Worm (Caenorhabditis elegans) whole organism, early embryonic: ENCODE results near the gene C18A3.7.

Experiments
- ama-1 ChIP-seq: fragments of 150-350 bp; optimal IDR thresholded peaks from 2 replicates; lab custom pipeline; 2014
- hmg-4 ChIP-seq: fragments of 200-800 bp; sonication (Bioruptor generic); optimal IDR thresholded peaks from 2 replicates; lab custom pipeline; 2018; ENCODE audit warnings: mild to moderate bottlenecking, missing genetic modification characterization, missing compliant biosample characterization
- pes-1 ChIP-seq: fragments of 200-800 bp; sonication (Bioruptor generic); IDR thresholded peaks from 2 replicates; pipeline ENCODE4 v1.3.6; 2022; ENCODE audit warnings: missing genetic modification reagents, missing genetic modification characterization, missing compliant biosample characterization
- tra-4 ChIP-seq: sonication (generic microtip); optimal IDR thresholded peaks from 2 replicates; lab custom pipeline; 2017; ENCODE audit warnings: missing genetic modification characterization, missing compliant biosample characterization

DNA sequence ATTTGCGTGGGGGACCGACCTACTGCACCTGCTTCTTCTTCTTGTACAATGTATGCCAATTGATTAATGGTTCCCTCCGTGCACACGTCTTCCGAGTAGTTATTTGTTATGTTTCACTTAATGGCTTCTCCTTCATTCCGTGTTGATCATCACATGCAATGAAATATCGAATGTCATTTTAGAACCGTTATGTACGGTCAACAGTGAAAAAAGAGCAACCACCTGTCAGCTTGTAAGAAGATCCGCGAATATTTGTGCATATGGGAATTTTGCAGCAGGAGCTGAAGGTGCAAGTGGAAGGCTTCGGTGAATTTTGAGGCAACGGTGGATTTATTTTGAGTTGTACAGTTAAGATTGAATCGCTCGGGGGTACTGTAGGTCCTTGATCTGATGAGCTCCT, 6.4 kb upstream of the C18A3.7 start:
- TF ChIP-seq tra-4 (tag; lab: Kevin White, UChicago): no peak
- TF ChIP-seq ama-1 (lab: Kevin White, UChicago): no peak
- no peak for TF ChIP-seq hmg-4 (GFP tag; lab: Kevin White, UChicago)
- no peak for TF ChIP-seq pes-1 (GFP tag; lab: Robert Waterston, UW)
